Worm (Caenorhabditis elegans) whole organism, L4 larva: ENCODE data around the gene clec-233.

Experiments used
- R02D3.7 ChIP-seq: fragments of 150-350 bp; sonication (generic microtip); optimal IDR thresholded peaks from 3 replicates; lab custom pipeline; 2014; ENCODE audit warnings: missing biosample characterization, missing genetic modification characterization
- fkh-10 ChIP-seq: fragments of 150-350 bp; optimal IDR thresholded peaks from 2 replicates; lab custom pipeline; 2014; ENCODE audit warnings: missing biosample characterization, missing genetic modification reagents, missing genetic modification characterization
- lsy-2 ChIP-seq, 2 experiments: fragments of 150-350 bp in 1 of 2; sonication (generic microtip) in 1 of 2; optimal IDR thresholded peaks; 2 replicates each; lab custom pipeline; 2014 to 2017; ENCODE audit warnings: missing biosample characterization in 2 of 2, missing genetic modification characterization in 2 of 2
- php-3 ChIP-seq: fragments of 200-800 bp; sonication (Bioruptor generic); IDR thresholded peaks from 2 replicates; pipeline ENCODE4 v1.3.6; 2022; ENCODE audit warnings: missing genetic modification reagents, missing genetic modification characterization, missing compliant biosample characterization

DNA sequence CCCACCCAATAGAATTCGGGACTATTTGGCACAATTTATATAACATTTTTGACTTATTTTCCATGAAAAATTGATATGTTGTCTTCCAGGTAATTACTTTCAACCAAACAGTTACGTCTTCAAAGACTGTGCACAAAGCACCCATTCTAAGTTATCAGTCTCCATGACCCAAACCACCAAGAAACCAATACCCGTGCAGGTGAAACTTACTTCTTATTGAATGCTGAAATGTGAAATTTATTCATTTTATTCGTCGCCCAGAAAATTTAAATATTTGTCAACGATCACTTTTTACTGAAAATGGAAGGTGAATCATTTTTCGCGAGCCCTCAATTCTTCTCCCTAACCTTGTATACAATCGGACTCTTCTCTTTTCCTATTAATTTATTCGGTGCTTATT lies 43.2 kb upstream of the clec-233 start, which contains the start of gene srh-281:
- no peak for TF ChIP-seq fkh-10
- TF ChIP-seq lsy-2 (tag; optimal IDR thresholded peaks at IDR 0.05; lab: Kevin White, UChicago): no peak
- TF ChIP-seq php-3: no peak
- TF ChIP-seq R02D3.7 (tag; lab: Kevin White, UChicago): no peak
